Worm (Caenorhabditis elegans) whole organism, L4 larva: Measurements from ENCODE around the gene F32D8.4.
A peak's percentile ranks its signal among the peaks of the same experiment; 100 is the strongest.

Experiments used
- D1046.2 ChIP-seq: fragments of 200-800 bp; sonication (Bioruptor generic); IDR thresholded peaks from 2 replicates; pipeline ENCODE4 v1.3.6; 2022; ENCODE audit warnings: missing genetic modification characterization, missing compliant biosample characterization
- F26F4.8 ChIP-seq: fragments of 200-800 bp; sonication (Bioruptor generic); conservative IDR thresholded peaks from 2 replicates; pipeline ENCODE4 v1.3.6; 2022; ENCODE audit warnings: missing genetic modification characterization, missing compliant biosample characterization
- Y5F2A.4 ChIP-seq: fragments of 200-800 bp; sonication (Bioruptor generic); optimal IDR thresholded peaks from 2 replicates; lab custom pipeline; 2018; ENCODE audit warnings: mild to moderate bottlenecking, missing genetic modification characterization, missing compliant biosample characterization
- ZK337.2 ChIP-seq: fragments of 200-800 bp; sonication (Bioruptor generic); IDR thresholded peaks from 2 replicates; pipeline ENCODE4 v1.3.6; 2022; ENCODE audit warnings: missing genetic modification reagents, missing genetic modification characterization, missing compliant biosample characterization
- ZK546.5 ChIP-seq, 2 experiments: sonication (generic microtip); optimal IDR thresholded peaks; 2 replicates each; lab custom pipeline; 2017; ENCODE audit warnings: missing biosample characterization in 2 of 2, missing genetic modification characterization in 2 of 2
- aha-1 ChIP-seq: fragments of 150-350 bp; peaks from one replicate; lab custom pipeline; 2014; ENCODE audit warnings: missing biosample characterization, missing genetic modification characterization
- arid-1 ChIP-seq: fragments of 200-800 bp; sonication (Bioruptor generic); conservative IDR thresholded peaks from 2 replicates; pipeline ENCODE4 v1.3.6; 2022; ENCODE audit warnings: missing genetic modification reagents, missing genetic modification characterization, missing compliant biosample characterization
- ceh-28 ChIP-seq: fragments of 150-350 bp; optimal IDR thresholded peaks from 2 replicates; lab custom pipeline; 2014; ENCODE audit warnings: missing biosample characterization, missing genetic modification reagents, missing genetic modification characterization
- ces-1 ChIP-seq: fragments of 150-350 bp; sonication (generic microtip); optimal IDR thresholded peaks from 4 replicates; lab custom pipeline; 2014; ENCODE audit warnings: missing biosample characterization, missing genetic modification reagents, missing genetic modification characterization
- cey-2 ChIP-seq: sonication (generic microtip); optimal IDR thresholded peaks from 3 replicates; lab custom pipeline; 2017; ENCODE audit warnings: missing genetic modification characterization, mild to moderate bottlenecking, missing compliant biosample characterization, antibody characterized with exemption, borderline replicate concordance; ENCODE audit not compliant: insufficient read depth
- daf-12 ChIP-seq: fragments of 150-350 bp; optimal IDR thresholded peaks from 2 replicates; lab custom pipeline; 2014; ENCODE audit warnings: missing biosample characterization, missing genetic modification reagents, missing genetic modification characterization
- daf-16 ChIP-seq, 3 experiments: sonication (generic microtip); optimal IDR thresholded peaks; 2 replicates each; lab custom pipeline; 2016 to 2017; ENCODE audit warnings: missing genetic modification characterization in 3 of 3, missing genetic modification reagents in 3 of 3, mild to moderate bottlenecking in 2 of 3, missing compliant biosample characterization in 2 of 3, missing biosample characterization in 1 of 3, moderate library complexity in 1 of 3
- daf-19 ChIP-seq: fragments of 200-800 bp; sonication (Bioruptor generic); conservative IDR thresholded peaks from 2 replicates; pipeline ENCODE4 v1.3.6; 2022; ENCODE audit warnings: missing genetic modification characterization, missing compliant biosample characterization
- daf-8 ChIP-seq: fragments of 200-800 bp; sonication (Bioruptor generic); IDR thresholded peaks from 2 replicates; pipeline ENCODE4 v1.3.6; 2022; ENCODE audit warnings: missing genetic modification characterization, missing compliant biosample characterization
- dmd-6 ChIP-seq: fragments of 200-800 bp; sonication (Bioruptor generic); IDR thresholded peaks from 2 replicates; pipeline ENCODE4 v1.3.6; 2022; ENCODE audit warnings: missing genetic modification reagents, missing genetic modification characterization, missing compliant biosample characterization
- dmd-8 ChIP-seq: fragments of 200-800 bp; sonication (Bioruptor generic); IDR thresholded peaks from 2 replicates; pipeline ENCODE4 v1.3.6; 2022; ENCODE audit warnings: missing genetic modification characterization, missing compliant biosample characterization
- dmd-9 ChIP-seq: fragments of 200-800 bp; sonication (Bioruptor generic); IDR thresholded peaks from 2 replicates; pipeline ENCODE4 v1.3.6; 2022; ENCODE audit warnings: missing genetic modification reagents, missing genetic modification characterization, missing compliant biosample characterization
- dpl-1 ChIP-seq: fragments of 150-350 bp; optimal IDR thresholded peaks from 2 replicates; lab custom pipeline; 2014; ENCODE audit warnings: missing biosample characterization, missing genetic modification reagents, missing genetic modification characterization
- dve-1 ChIP-seq: sonication (generic microtip); optimal IDR thresholded peaks from 2 replicates; lab custom pipeline; 2017; ENCODE audit warnings: antibody characterized with exemption, mild to moderate bottlenecking, missing genetic modification characterization, missing compliant biosample characterization; ENCODE audit not compliant: insufficient read depth
- gei-8 ChIP-seq: fragments of 200-800 bp; sonication (Bioruptor generic); optimal IDR thresholded peaks from 2 replicates; lab custom pipeline; 2018; ENCODE audit warnings: mild to moderate bottlenecking, missing genetic modification characterization, missing compliant biosample characterization
- hlh-11 ChIP-seq: fragments of 200-800 bp; sonication (Bioruptor generic); optimal IDR thresholded peaks from 2 replicates; lab custom pipeline; 2018; ENCODE audit warnings: mild to moderate bottlenecking, missing genetic modification characterization, missing compliant biosample characterization
- lim-7 ChIP-seq: fragments of 200-800 bp; sonication (Bioruptor generic); IDR thresholded peaks from 2 replicates; pipeline ENCODE4 v1.3.6; 2022; ENCODE audit warnings: missing genetic modification characterization, missing compliant biosample characterization
- lin-1 ChIP-seq: fragments of 200-800 bp; sonication (Bioruptor generic); IDR thresholded peaks from 2 replicates; pipeline ENCODE4 v1.3.6; 2022; ENCODE audit warnings: missing genetic modification reagents, missing genetic modification characterization, missing compliant biosample characterization
- mdl-1 ChIP-seq, 2 experiments: fragments of 150-350 bp in 1 of 2; sonication (generic microtip) in 1 of 2; optimal IDR thresholded peaks; 2 replicates each; lab custom pipeline; 2014 to 2017; ENCODE audit warnings: missing biosample characterization in 2 of 2, missing genetic modification characterization in 2 of 2
- mxl-3 ChIP-seq: fragments of 200-800 bp; sonication (Bioruptor generic); optimal IDR thresholded peaks from 2 replicates; lab custom pipeline; 2018; ENCODE audit warnings: mild to moderate bottlenecking, missing genetic modification characterization, missing compliant biosample characterization
- nhr-11 ChIP-seq: fragments of 150-350 bp; optimal IDR thresholded peaks from 2 replicates; lab custom pipeline; 2014; ENCODE audit warnings: missing biosample characterization, missing genetic modification characterization
- nhr-28 ChIP-seq: fragments of 150-350 bp; optimal IDR thresholded peaks from 2 replicates; lab custom pipeline; 2014; ENCODE audit warnings: missing biosample characterization, missing genetic modification characterization
- nhr-48 ChIP-seq: sonication (generic microtip); optimal IDR thresholded peaks from 2 replicates; lab custom pipeline; 2016; ENCODE audit warnings: mild to moderate bottlenecking, missing genetic modification characterization, missing compliant biosample characterization
- nhr-77 ChIP-seq: fragments of 150-350 bp; optimal IDR thresholded peaks from 2 replicates; lab custom pipeline; 2014; ENCODE audit warnings: missing biosample characterization, missing genetic modification characterization
- php-3 ChIP-seq: fragments of 200-800 bp; sonication (Bioruptor generic); IDR thresholded peaks from 2 replicates; pipeline ENCODE4 v1.3.6; 2022; ENCODE audit warnings: missing genetic modification reagents, missing genetic modification characterization, missing compliant biosample characterization
- pqm-1 ChIP-seq: sonication (generic microtip); optimal IDR thresholded peaks from 2 replicates; lab custom pipeline; 2017; ENCODE audit warnings: missing biosample characterization, missing genetic modification characterization
- snpc-1.2 ChIP-seq: fragments of 200-800 bp; sonication (Bioruptor generic); IDR thresholded peaks from 2 replicates; pipeline ENCODE4 v1.3.6; 2022; ENCODE audit warnings: missing genetic modification reagents, missing genetic modification characterization, missing compliant biosample characterization
- spr-1 ChIP-seq: sonication (generic microtip); optimal IDR thresholded peaks from 2 replicates; lab custom pipeline; 2016; ENCODE audit warnings: mild to moderate bottlenecking, missing genetic modification characterization, missing compliant biosample characterization
- zag-1 ChIP-seq: fragments of 150-350 bp; optimal IDR thresholded peaks from 2 replicates; lab custom pipeline; 2014; ENCODE audit warnings: missing biosample characterization, missing genetic modification characterization
- zfp-3 ChIP-seq: fragments of 200-800 bp; sonication (Bioruptor generic); conservative IDR thresholded peaks from 2 replicates; pipeline ENCODE4 v1.3.6; 2022; ENCODE audit warnings: missing genetic modification reagents, missing genetic modification characterization, missing compliant biosample characterization
- zip-2 ChIP-seq: fragments of 150-350 bp; optimal IDR thresholded peaks from 2 replicates; lab custom pipeline; 2014; ENCODE audit warnings: missing biosample characterization, missing genetic modification characterization
- ztf-7 ChIP-seq: fragments of 150-350 bp; optimal IDR thresholded peaks from 2 replicates; lab custom pipeline; 2014; ENCODE audit warnings: missing biosample characterization, missing genetic modification characterization

The F32D8.4 gene

ce11 chrV:10886405-10886887 lies 6.9 kb downstream of the F32D8.4 start, which contains the start of gene F32D8.3 (continued):
- no peak for TF ChIP-seq Y5F2A.4 (GFP tag; lab: Kevin White, UChicago)
- no peak for TF ChIP-seq zag-1 (tag; lab: Kevin White, UChicago)
- peak; percentile 62 for TF ChIP-seq cey-2
- TF ChIP-seq daf-16 (GFP tag; optimal IDR thresholded peaks at IDR 0.05; lab: Kevin White, UChicago) = no peak
- TF ChIP-seq daf-16 (tag; optimal IDR thresholded peaks at IDR 0.05; lab: Kevin White, UChicago) = no peak
- no peak for TF ChIP-seq dmd-9
- no peak for TF ChIP-seq ZK337.2 (GFP tag; lab: Robert Waterston, UW)
- TF ChIP-seq dmd-8 = no peak
- no peak for TF ChIP-seq gei-8 (GFP tag; lab: Kevin White, UChicago)
- no peak for TF ChIP-seq dpl-1
- no peak for TF ChIP-seq nhr-11 (tag; lab: Kevin White, UChicago)
- peak; percentile 76 for TF ChIP-seq mxl-3 (GFP tag; lab: Kevin White, UChicago)
- no peak for TF ChIP-seq lin-1 (GFP tag; lab: Robert Waterston, UW)
- TF ChIP-seq ZK546.5 (tag; optimal IDR thresholded peaks at IDR 0.05; lab: Kevin White, UChicago) = no peak
- no peak for TF ChIP-seq ceh-28 (tag; lab: Kevin White, UChicago)
- TF ChIP-seq php-3 = no peak
- TF ChIP-seq, all 104 proteins: peak for 8

ce11 chrV:10883478-10883877 lies 9.9 kb downstream of the F32D8.4 start, which contains the start of gene F32D8.2:
F32D8.2 (plus strand) TSS chrV:10883778.
- TF ChIP-seq zip-2 (tag; lab: Kevin White, UChicago) (no peak), daf-19 (GFP tag; lab: Robert Waterston, UW) (no peak), mxl-3 (GFP tag; lab: Kevin White, UChicago) (no peak), daf-12 (no peak), snpc-1.2 (GFP tag; lab: Robert Waterston, UW) (no peak), spr-1 (no peak), ztf-7 (no peak), daf-16 (GFP tag; optimal IDR thresholded peaks at IDR 0.05; lab: Kevin White, UChicago) (no peak), daf-16 (tag; optimal IDR thresholded peaks at IDR 0.05; lab: Kevin White, UChicago) (no peak), mdl-1 (tag; optimal IDR thresholded peaks at IDR 0.05; lab: Kevin White, UChicago) (no peak), D1046.2 (no peak)

- TF ChIP-seq ces-1 (peak; percentile 49), nhr-48 (tag; lab: Kevin White, UChicago) (no peak)
Observed at ce11 chrV:10880138-10880882, 13.1 kb downstream of the F32D8.4 start, which contains the start of gene F32D8.1. F32D8.1 (plus strand) TSS chrV:10880832.

ce11 chrV:10877808-10878600 lies 15.4 kb downstream of the F32D8.4 start:
- TF ChIP-seq nhr-48 (tag; lab: Kevin White, UChicago) (peak; percentile 64), dmd-6 (GFP tag; lab: Robert Waterston, UW) (peak; percentile 80), daf-16 (GFP tag; optimal IDR thresholded peaks at IDR 0.05; lab: Kevin White, UChicago) (no peak), daf-16 (tag; optimal IDR thresholded peaks at IDR 0.05; lab: Kevin White, UChicago) (peak; percentile 97), pqm-1 (peak; percentile 79), daf-8 (GFP tag; lab: Robert Waterston, UW) (no peak), F26F4.8 (GFP tag; lab: Robert Waterston, UW) (no peak), cey-2 (no peak), nhr-28 (tag; lab: Kevin White, UChicago) (peak; percentile 85), aha-1 (peak; percentile 78), dve-1 (tag; lab: Kevin White, UChicago) (peak; percentile 45), nhr-77 (tag; lab: Kevin White, UChicago) (peak; percentile 53), lim-7 (GFP tag; lab: Robert Waterston, UW) (no peak), php-3 (peak; percentile 79), lin-1 (GFP tag; lab: Robert Waterston, UW) (0 out of 2 replicates have a peak, but pooled peaks have one; percentile 29), hlh-11 (tag; lab: Kevin White, UChicago) (peak; percentile 84), arid-1 (no peak), zfp-3 (GFP tag; lab: Robert Waterston, UW) (no peak)
